Fruit fly (Drosophila melanogaster): ENCODE data around the gene CG3191.

Gene CG3191

dm6 chrX:2300293-2301068, 48.7 kb upstream of the CG3191 start (continued):
- TF ChIP-seq CG8388 (GFP tag; optimal IDR thresholded peaks at IDR 0.05) (peak; percentile 94), CG12769 (tag; optimal IDR thresholded peaks at IDR 0.05) (peak; percentile 99), CG12155 (GFP tag; optimal IDR thresholded peaks at IDR 0.05) (peak; percentile 81), Fer3 (tag; optimal IDR thresholded peaks at IDR 0.05) (peak; percentile 92), jigr1 (GFP tag; IDR thresholded peaks at IDR 0.05) (peak; percentile 94), Hmx (GFP tag; optimal IDR thresholded peaks at IDR 0.05) (peak; percentile 60), twi (tag; optimal IDR thresholded peaks at IDR 0.05) (peak; percentile 91), bigmax (GFP tag; optimal IDR thresholded peaks at IDR 0.05) (peak; percentile 44), CHES-1-like (GFP tag; optimal IDR thresholded peaks at IDR 0.05) (peak; percentile 94), Sry-β (GFP tag; optimal IDR thresholded peaks at IDR 0.05) (peak; percentile 69), CG1024 (GFP tag; IDR thresholded peaks at IDR 0.05) (peak; percentile 93), CG17385 (GFP tag; optimal IDR thresholded peaks at IDR 0.05) (peak; percentile 93), CG7745 (tag; optimal IDR thresholded peaks at IDR 0.05) (peak; percentile 39), CG2712 (tag; optimal IDR thresholded peaks at IDR 0.05) (peak; percentile 95), CG9215 (GFP tag; IDR thresholded peaks at IDR 0.05) (peak; percentile 88), MBD-R2 (GFP tag; IDR thresholded peaks at IDR 0.05) (peak; percentile 78), dysf (GFP tag; IDR thresholded peaks at IDR 0.05) (peak; percentile 97), Elba2 (GFP tag; optimal IDR thresholded peaks at IDR 0.05) (peak; percentile 22), ranshi (GFP tag; IDR thresholded peaks at IDR 0.05) (peak; percentile 97), HLHmδ (GFP tag; optimal IDR thresholded peaks at IDR 0.05) (no peak), PHDP (tag; optimal IDR thresholded peaks at IDR 0.05) (peak; percentile 95), CG10565 (GFP tag; optimal IDR thresholded peaks at IDR 0.05) (peak; percentile 62), ara (GFP tag; IDR thresholded peaks at IDR 0.05) (peak; percentile 97), grn (GFP tag; optimal IDR thresholded peaks at IDR 0.05) (peak; percentile 60), E2f1 (GFP tag; IDR thresholded peaks at IDR 0.05) (peak; percentile 97), pfk (GFP tag; optimal IDR thresholded peaks at IDR 0.05) (no peak), usp (GFP tag; optimal IDR thresholded peaks at IDR 0.05) (no peak), Hr3 (GFP tag; optimal IDR thresholded peaks at IDR 0.05) (peak; percentile 90), CG16863 (GFP tag; optimal IDR thresholded peaks at IDR 0.05) (peak; percentile 96), CG12744 (GFP tag; optimal IDR thresholded peaks at IDR 0.05) (peak; percentile 83), CG12104 (GFP tag; optimal IDR thresholded peaks at IDR 0.05) (peak; percentile 84), Mes4 (GFP tag; optimal IDR thresholded peaks at IDR 0.05) (peak; percentile 93), pho (GFP tag; optimal IDR thresholded peaks at IDR 0.05) (peak; percentile 86), Dref (GFP tag; IDR thresholded peaks at IDR 0.05) (peak; percentile 32; the same call in 1 of the 2 replicates), sisA (GFP tag; IDR thresholded peaks at IDR 0.05) (peak; percentile 96), lov (optimal IDR thresholded peaks at IDR 0.05) (no peak), lov (GFP tag; IDR thresholded peaks at IDR 0.05) (peak; percentile 96), Bteb2 (GFP tag; optimal IDR thresholded peaks at IDR 0.05) (peak; percentile 84), Sin3A (optimal IDR thresholded peaks at IDR 0.05) (no peak), Dek (tag; optimal IDR thresholded peaks at IDR 0.05) (peak; percentile 97), CG32532 (GFP tag; IDR thresholded peaks at IDR 0.05) (peak; percentile 96), bowl (GFP tag; IDR thresholded peaks at IDR 0.05) (peak; percentile 96), Bdp1 (GFP tag; optimal IDR thresholded peaks at IDR 0.05) (peak; percentile 89), MESR4 (GFP tag; optimal IDR thresholded peaks at IDR 0.05) (peak; percentile 53), CG9437 (GFP tag; optimal IDR thresholded peaks at IDR 0.05) (peak; percentile 88), ash1 (GFP tag; optimal IDR thresholded peaks at IDR 0.05) (peak; percentile 63), CG8765 (GFP tag; IDR thresholded peaks at IDR 0.05) (peak; percentile 87), cg (GFP tag; optimal IDR thresholded peaks at IDR 0.05) (peak; percentile 73), sqz (GFP tag; optimal IDR thresholded peaks at IDR 0.05) (peak; percentile 85), CG12299 (tag; optimal IDR thresholded peaks at IDR 0.05) (peak; percentile 89), CG3407 (GFP tag; optimal IDR thresholded peaks at IDR 0.05) (peak; percentile 95)

All from whole organism, embryonic.